Fruit fly (Drosophila melanogaster) whole organism, embryonic: ENCODE measurements around the gene dpr18.

Experiments
- Ada2b ChIP-seq: fragments of 200-800 bp; sonication (Bioruptor generic); IDR thresholded peaks from 2 replicates; pipeline ENCODE4 v1.3.6; 2022; ENCODE audit warnings: missing biosample characterization, missing genetic modification characterization
- CG11504 ChIP-seq: fragments of 200-800 bp; sonication (Bioruptor generic); optimal IDR thresholded peaks from 3 replicates; lab custom pipeline; 2019; ENCODE audit warnings: missing biosample characterization, mild to moderate bottlenecking, missing genetic modification characterization, moderate library complexity
- CG12659 ChIP-seq: fragments of 200-800 bp; sonication (Bioruptor generic); optimal IDR thresholded peaks from 3 replicates; lab custom pipeline; 2017; ENCODE audit warnings: mild to moderate bottlenecking, missing biosample characterization, missing genetic modification reagents, missing genetic modification characterization
- CG12769 ChIP-seq: fragments of 200-800 bp; sonication (Bioruptor generic); optimal IDR thresholded peaks from 2 replicates; lab custom pipeline; 2019; ENCODE audit warnings: missing biosample characterization, mild to moderate bottlenecking, missing genetic modification characterization, moderate library complexity
- CG14014 ChIP-seq: fragments of 200-800 bp; sonication (Bioruptor generic); IDR thresholded peaks from 2 replicates; pipeline ENCODE4 v1.3.6; 2022; ENCODE audit warnings: missing biosample characterization, missing genetic modification characterization
- CG15269 ChIP-seq: fragments of 200-800 bp; sonication (Bioruptor generic); optimal IDR thresholded peaks from 2 replicates; lab custom pipeline; 2018; ENCODE audit warnings: missing biosample characterization, mild to moderate bottlenecking, missing genetic modification characterization, moderate library complexity
- CG15514 ChIP-seq: fragments of 200-800 bp; sonication (Bioruptor generic); optimal IDR thresholded peaks from 3 replicates; lab custom pipeline; 2017; ENCODE audit warnings: missing biosample characterization, missing genetic modification characterization, mild to moderate bottlenecking, moderate library complexity, missing genetic modification reagents
- CG2120 ChIP-seq: fragments of 200-800 bp; sonication (Bioruptor generic); optimal IDR thresholded peaks from 3 replicates; lab custom pipeline; 2016; ENCODE audit warnings: missing biosample characterization, missing genetic modification characterization
- CG31441 ChIP-seq: fragments of 200-800 bp; sonication (Bioruptor generic); IDR thresholded peaks from 2 replicates; pipeline ENCODE4 v1.3.6; 2022; ENCODE audit warnings: missing biosample characterization, missing genetic modification characterization
- CG3847 ChIP-seq: fragments of 200-800 bp; sonication (Bioruptor generic); IDR thresholded peaks from 2 replicates; pipeline ENCODE4 v1.3.6; 2022; ENCODE audit warnings: missing biosample characterization, missing genetic modification characterization
- CG6689 ChIP-seq: fragments of 200-800 bp; sonication (Bioruptor generic); IDR thresholded peaks from 2 replicates; pipeline ENCODE4 v1.3.6; 2022; ENCODE audit warnings: missing biosample characterization, missing genetic modification characterization
- CG8281 ChIP-seq: fragments of 200-800 bp; sonication (Bioruptor generic); optimal IDR thresholded peaks from 2 replicates; lab custom pipeline; 2018; ENCODE audit warnings: missing biosample characterization, mild to moderate bottlenecking, missing genetic modification characterization, moderate library complexity
- CG8478 ChIP-seq: fragments of >200 bp; optimal IDR thresholded peaks from 2 replicates; lab custom pipeline; 2018
- CHES-1-like ChIP-seq: fragments of 200-800 bp; sonication (Bioruptor generic); optimal IDR thresholded peaks from 2 replicates; lab custom pipeline; 2016; ENCODE audit warnings: missing biosample characterization, missing genetic modification characterization
- CrebB ChIP-seq: fragments of 200-800 bp; sonication (Bioruptor generic); optimal IDR thresholded peaks from 3 replicates; lab custom pipeline; 2018; ENCODE audit warnings: missing biosample characterization, mild to moderate bottlenecking, missing genetic modification characterization
- Dbx ChIP-seq: fragments of 200-800 bp; sonication (Bioruptor generic); IDR thresholded peaks from 3 replicates; pipeline ENCODE4 v1.3.6; 2022; ENCODE audit warnings: missing biosample characterization, missing genetic modification characterization
- Dip3 ChIP-seq: fragments of 200-800 bp; sonication (Bioruptor generic); optimal IDR thresholded peaks from 3 replicates; lab custom pipeline; 2016; ENCODE audit warnings: missing biosample characterization, missing genetic modification characterization
- Ets65A ChIP-seq: fragments of 200-800 bp; sonication (Bioruptor generic); peaks from one replicate; lab custom pipeline; 2016; ENCODE audit warnings: missing biosample characterization, missing genetic modification characterization
- HHEX ChIP-seq: fragments of 200-800 bp; sonication (Bioruptor generic); optimal IDR thresholded peaks from 3 replicates; lab custom pipeline; 2017; ENCODE audit warnings: missing biosample characterization, mild to moderate bottlenecking, missing genetic modification characterization, missing genetic modification reagents
- Hey ChIP-seq: fragments of 200-800 bp; sonication (Bioruptor generic); optimal IDR thresholded peaks from 3 replicates; lab custom pipeline; 2018; ENCODE audit warnings: missing biosample characterization, mild to moderate bottlenecking, missing genetic modification characterization
- Hr51 ChIP-seq, 2 experiments: fragments of 200-800 bp; sonication (Bioruptor generic); optimal IDR thresholded peaks; 2 replicates in 1 of 2; 3 replicates in 1 of 2; lab custom pipeline; 2016 to 2018; ENCODE audit warnings: missing biosample characterization in 2 of 2, missing genetic modification characterization in 2 of 2, mild to moderate bottlenecking in 1 of 2, moderate library complexity in 1 of 2
- Lim3 ChIP-seq: fragments of 200-800 bp; sonication (Bioruptor generic); IDR thresholded peaks from 2 replicates; pipeline ENCODE4 v1.3.6; 2022; ENCODE audit warnings: missing biosample characterization, missing genetic modification characterization
- Med ChIP-seq: fragments of 200-800 bp; sonication (Bioruptor generic); peaks from one replicate; lab custom pipeline; 2016; ENCODE audit warnings: missing biosample characterization, missing genetic modification characterization, mild to moderate bottlenecking, inconsistent platforms, moderate library complexity
- NC2α ChIP-seq: fragments of 200-800 bp; sonication (Bioruptor generic); optimal IDR thresholded peaks from 2 replicates; lab custom pipeline; 2016; ENCODE audit warnings: missing biosample characterization, missing genetic modification characterization
- NfI ChIP-seq: fragments of 200-800 bp; sonication (Bioruptor generic); optimal IDR thresholded peaks from 3 replicates; lab custom pipeline; 2018; ENCODE audit warnings: missing biosample characterization, mild to moderate bottlenecking, missing genetic modification characterization, moderate library complexity
- Rfx ChIP-seq: fragments of 200-800 bp; sonication (Bioruptor generic); IDR thresholded peaks from 2 replicates; pipeline ENCODE4 v1.3.6; 2022; ENCODE audit warnings: missing biosample characterization, missing genetic modification characterization
- Side ChIP-seq: fragments of 200-800 bp; sonication (Bioruptor generic); optimal IDR thresholded peaks from 2 replicates; lab custom pipeline; 2016; ENCODE audit warnings: missing biosample characterization, missing genetic modification characterization
- Sox102F ChIP-seq: fragments of 200-800 bp; sonication (Bioruptor generic); optimal IDR thresholded peaks from 2 replicates; lab custom pipeline; 2018; ENCODE audit warnings: missing biosample characterization, mild to moderate bottlenecking, missing genetic modification characterization, moderate library complexity
- Usf ChIP-seq: fragments of 200-800 bp; sonication (Bioruptor generic); optimal IDR thresholded peaks from 2 replicates; lab custom pipeline; 2017; ENCODE audit warnings: missing genotype, missing biosample characterization, missing genetic modification characterization
- Xbp1 ChIP-seq: fragments of 200-800 bp; sonication (Bioruptor generic); optimal IDR thresholded peaks from 3 replicates; lab custom pipeline; 2016; ENCODE audit warnings: missing biosample characterization, mild to moderate bottlenecking, missing genetic modification characterization
- ab ChIP-seq: fragments of 200-800 bp; sonication (Bioruptor generic); optimal IDR thresholded peaks from 2 replicates; lab custom pipeline; 2016; ENCODE audit warnings: missing biosample characterization, missing genetic modification characterization
- danr ChIP-seq: fragments of 200-800 bp; sonication (Bioruptor generic); IDR thresholded peaks from 2 replicates; pipeline ENCODE4 v1.3.6; 2022; ENCODE audit warnings: missing biosample characterization, missing genetic modification characterization
- dysf ChIP-seq: fragments of 200-800 bp; sonication (Bioruptor generic); IDR thresholded peaks from 3 replicates; pipeline ENCODE4 v1.3.6; 2022; ENCODE audit warnings: missing biosample characterization, missing genetic modification characterization
- esg ChIP-seq: fragments of 200-800 bp; sonication (Bioruptor generic); conservative IDR thresholded peaks from 2 replicates; pipeline ENCODE4 v1.3.6; 2022; ENCODE audit warnings: missing biosample characterization, missing genetic modification characterization
- exex ChIP-seq: fragments of 200-800 bp; sonication (Bioruptor generic); optimal IDR thresholded peaks from 4 replicates; lab custom pipeline; 2018; ENCODE audit warnings: missing biosample characterization, mild to moderate bottlenecking, missing genetic modification characterization, moderate library complexity
- eyg ChIP-seq: fragments of 200-800 bp; sonication (Bioruptor generic); optimal IDR thresholded peaks from 3 replicates; lab custom pipeline; 2016; ENCODE audit warnings: missing biosample characterization, missing genetic modification characterization
- gcm2 ChIP-seq: fragments of 200-800 bp; sonication (Bioruptor generic); optimal IDR thresholded peaks from 2 replicates; lab custom pipeline; 2016; ENCODE audit warnings: missing biosample characterization, missing genetic modification characterization
- gfzf ChIP-seq: fragments of 200-800 bp; sonication (Bioruptor generic); optimal IDR thresholded peaks from 2 replicates; lab custom pipeline; 2016; ENCODE audit warnings: missing biosample characterization, mild to moderate bottlenecking, missing genetic modification characterization, moderate library complexity
- insv ChIP-seq, 2 experiments: fragments of 200-800 bp; sonication (Bioruptor generic); optimal IDR thresholded peaks; 3 replicates each; lab custom pipeline; 2016 to 2018; ENCODE audit warnings: missing biosample characterization in 2 of 2, missing genetic modification characterization in 2 of 2
- lab ChIP-seq: fragments of 200-800 bp; sonication (Bioruptor generic); optimal IDR thresholded peaks from 3 replicates; lab custom pipeline; 2017; ENCODE audit warnings: missing biosample characterization, missing genetic modification characterization, mild to moderate bottlenecking, moderate library complexity, missing genetic modification reagents
- org-1 ChIP-seq: fragments of 200-800 bp; sonication (Bioruptor generic); optimal IDR thresholded peaks from 2 replicates; lab custom pipeline; 2017; ENCODE audit warnings: missing biosample characterization, missing genetic modification characterization
- pan ChIP-seq, 4 experiments: fragments of >200 bp in 3 of 4; fragments of 200-800 bp in 1 of 4; sonication (Bioruptor generic) in 1 of 4; optimal IDR thresholded peaks in 3 of 4; IDR thresholded peaks in 1 of 4; 2 replicates each; pipeline versions ENCODE4 v1.3.6 to Lab custom; 2017 to 2022; ENCODE audit warnings: missing biosample characterization in 2 of 4, missing genetic modification characterization in 2 of 4, mixed read lengths in 1 of 4
- pho ChIP-seq: fragments of 200-800 bp; sonication (Bioruptor generic); optimal IDR thresholded peaks from 2 replicates; lab custom pipeline; 2016; ENCODE audit warnings: missing biosample characterization, missing genetic modification characterization
- pum ChIP-seq: fragments of 200-800 bp; sonication (Bioruptor generic); optimal IDR thresholded peaks from 2 replicates; lab custom pipeline; 2016; ENCODE audit warnings: missing biosample characterization, missing genetic modification characterization
- slbo ChIP-seq: fragments of 200-800 bp; sonication (Bioruptor generic); IDR thresholded peaks from 2 replicates; pipeline ENCODE4 v1.3.6; 2022; ENCODE audit warnings: missing biosample characterization, missing genetic modification characterization
- sug ChIP-seq: fragments of 200-800 bp; optimal IDR thresholded peaks from 2 replicates; lab custom pipeline; 2019; ENCODE audit warnings: missing biosample characterization, mild to moderate bottlenecking, missing genetic modification characterization, moderate library complexity
- usp ChIP-seq: fragments of >200 bp; optimal IDR thresholded peaks from 2 replicates; lab custom pipeline; 2017; ENCODE audit warnings: missing biosample characterization, missing genetic modification characterization
- wdn ChIP-seq: fragments of 200-800 bp; sonication (Bioruptor generic); IDR thresholded peaks from 2 replicates; pipeline ENCODE4 v1.3.6; 2022; ENCODE audit warnings: missing biosample characterization, missing genetic modification characterization

dpr18 gene

DNA sequence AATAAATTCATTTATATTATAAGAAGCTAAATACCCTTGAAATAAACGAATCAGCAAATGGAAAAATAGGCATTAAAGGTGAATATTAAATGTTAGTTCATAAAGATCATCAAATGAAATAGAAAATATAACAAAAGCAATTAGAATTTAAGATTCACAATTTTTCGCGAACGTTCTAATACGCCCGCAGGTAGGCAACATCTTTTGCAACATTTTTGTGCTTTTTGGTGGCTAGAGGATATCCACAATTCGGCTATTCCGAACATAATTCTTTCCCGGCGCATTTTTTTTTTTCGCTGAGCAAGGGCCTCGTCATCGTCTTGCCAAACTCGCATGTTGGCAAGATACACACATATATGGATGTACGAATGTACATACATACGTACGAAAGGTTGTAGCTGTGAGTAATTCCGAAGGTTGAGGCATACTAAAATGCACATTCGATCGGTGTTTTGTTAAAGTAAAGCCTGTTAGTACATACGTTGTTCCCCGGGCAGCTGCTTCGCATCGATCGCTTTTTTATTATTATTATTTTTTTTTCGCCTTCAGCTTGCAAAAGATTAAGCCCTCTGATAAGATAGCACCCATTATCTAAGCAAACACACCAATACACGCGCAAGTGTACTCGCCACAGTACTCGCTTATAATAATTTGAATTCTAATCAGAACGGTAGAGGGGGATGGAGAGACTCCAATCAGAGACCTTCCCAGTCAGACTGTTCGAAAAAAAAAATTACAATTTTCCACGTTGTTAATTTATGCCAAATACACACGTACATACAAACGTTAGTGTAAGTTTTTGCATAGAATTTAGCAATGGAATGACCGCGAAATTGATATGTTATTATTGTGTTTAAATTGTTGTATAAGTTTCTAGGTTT, 39.0 kb downstream of the dpr18 start (continued):
- TF ChIP-seq Rfx (peak; percentile 57; the same call in 1 of the 2 replicates), ab (GFP tag; lab: Kevin White, UChicago) (no peak), wdn (GFP tag; lab: Robert Waterston, UW) (0 out of 2 replicates have a peak, but pooled peaks have one; percentile 38), slbo (GFP tag; lab: Robert Waterston, UW) (peak; percentile 63), gcm2 (GFP tag; lab: Kevin White, UChicago) (peak; percentile 26), pho (peak; percentile 0), CG15269 (tag; lab: Kevin White, UChicago) (peak; percentile 36), Usf (GFP tag; lab: Kevin White, UChicago) (peak; percentile 7), sug (peak; percentile 34), NC2α (GFP tag; lab: Kevin White, UChicago) (no peak), Sox102F (GFP tag; lab: Kevin White, UChicago) (no peak), CHES-1-like (no peak), insv (GFP tag; optimal IDR thresholded peaks at IDR 0.05; lab: Kevin White, UChicago) (peak; percentile 34 to 92), Ada2b (GFP tag; lab: Robert Waterston, UW) (0 out of 2 replicates have a peak, but pooled peaks have one; percentile 7), Dbx (peak; percentile 66; the same call in 1 of the 3 replicates), CG3847 (GFP tag; lab: Robert Waterston, UW) (0 out of 2 replicates have a peak, but pooled peaks have one; percentile 23), esg (GFP tag; lab: Robert Waterston, UW) (0 out of 2 replicates have a peak, but pooled peaks have one; percentile 19), gfzf (GFP tag; lab: Kevin White, UChicago) (no peak), HHEX (GFP tag; lab: Kevin White, UChicago) (peak; percentile 4), Hr51 (GFP tag; optimal IDR thresholded peaks at IDR 0.05; lab: Kevin White, UChicago) (peak in 1 of 2 experiments; percentile 11), dysf (GFP tag; lab: Robert Waterston, UW) (peak; percentile 44; the same call in 1 of the 3 replicates), CG14014 (GFP tag; lab: Robert Waterston, UW) (peak; percentile 45; the same call in 1 of the 2 replicates), CG15514 (GFP tag; lab: Kevin White, UChicago) (peak; percentile 14), pum (no peak), CG8478 (lab: Kevin White, UChicago) (no peak), CG12769 (tag; lab: Kevin White, UChicago) (peak; percentile 14), danr (no peak), CG6689 (GFP tag; lab: Robert Waterston, UW) (no peak), Dip3 (GFP tag; lab: Kevin White, UChicago) (peak; percentile 51), exex (tag; lab: Kevin White, UChicago) (peak; percentile 50), NfI (GFP tag; lab: Kevin White, UChicago) (no peak), CG8281 (tag; lab: Kevin White, UChicago) (no peak), Lim3 (GFP tag; lab: Robert Waterston, UW) (no peak), Hey (tag; lab: Kevin White, UChicago) (no peak), pan (optimal IDR thresholded peaks at IDR 0.05; lab: Kevin White, UChicago) (no peak), pan (GFP tag; optimal IDR thresholded peaks at IDR 0.05 in 1 of 2, IDR thresholded peaks at IDR 0.05 in 1 of 2) (peak in 1 of 2 experiments; percentile 35), CG11504 (tag; lab: Kevin White, UChicago) (peak; percentile 52), Ets65A (GFP tag; lab: Kevin White, UChicago) (peak; percentile 49), usp (GFP tag; lab: Kevin White, UChicago) (no peak), Side (GFP tag; lab: Kevin White, UChicago) (peak; percentile 1), eyg (GFP tag; lab: Kevin White, UChicago) (no peak), CG12659 (peak; percentile 6), CrebB (tag; lab: Kevin White, UChicago) (no peak), CG31441 (GFP tag; lab: Robert Waterston, UW) (no peak), org-1 (GFP tag; lab: Kevin White, UChicago) (no peak), lab (GFP tag; lab: Kevin White, UChicago) (peak; percentile 45), Xbp1 (GFP tag; lab: Kevin White, UChicago) (peak; percentile 21), CG2120 (GFP tag; lab: Kevin White, UChicago) (peak; percentile 64), Med (GFP tag; lab: Kevin White, UChicago) (peak; percentile 86)
